Fruit fly (Drosophila melanogaster): ENCODE results near the gene fzy.

DNA sequence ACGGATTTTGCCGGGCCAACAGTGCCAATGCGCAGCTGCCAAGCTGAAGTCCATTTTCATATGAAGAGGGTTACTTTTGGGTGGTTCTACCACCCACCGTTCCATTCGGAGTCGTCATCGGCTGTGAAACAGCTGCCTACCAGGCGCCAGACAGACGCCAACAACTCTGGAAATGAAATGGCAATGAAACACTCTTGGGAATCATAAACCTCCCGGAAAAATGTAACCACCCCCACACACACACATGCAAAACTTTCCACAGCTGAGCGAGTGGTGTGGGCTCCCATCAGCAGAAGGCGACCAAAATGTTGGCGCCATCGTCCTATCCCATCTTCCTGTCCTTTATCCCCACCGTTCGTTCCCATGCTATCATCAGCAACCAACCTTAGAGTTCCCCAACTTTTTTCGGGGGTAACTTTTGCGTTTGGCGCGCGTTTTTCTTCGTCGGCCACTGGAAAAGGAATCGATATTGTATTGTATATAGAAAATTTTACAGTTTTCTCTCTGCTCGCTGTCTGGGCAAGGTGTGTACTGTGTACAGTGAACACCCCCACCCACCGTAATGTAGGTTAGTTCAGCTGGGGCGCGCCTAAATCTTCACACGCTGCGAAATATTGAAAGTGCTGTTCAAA lies 35.5 kb upstream of the fzy start:
- TF ChIP-seq rgr (GFP tag; optimal IDR thresholded peaks at IDR 0.05) (no peak), br (GFP tag; optimal IDR thresholded peaks at IDR 0.05) (no peak), Hr78 (GFP tag; optimal IDR thresholded peaks at IDR 0.05) (no peak), h (GFP tag; optimal IDR thresholded peaks at IDR 0.05) (no peak), foxo (GFP tag; optimal IDR thresholded peaks at IDR 0.05) (no peak), pan (optimal IDR thresholded peaks at IDR 0.05) (no peak)
